Fruit fly (Drosophila melanogaster) whole organism, wandering third instar larva: ENCODE data around the gene CG5355.

Source experiments
- GATAd ChIP-seq: sonication (Bioruptor generic); optimal IDR thresholded peaks from 2 replicates; lab custom pipeline; 2016; ENCODE audit warnings: missing biosample characterization, missing genetic modification characterization
- Vsx2 ChIP-seq: fragments of 200-300, 225-300 bp; sonication (Bioruptor generic); optimal IDR thresholded peaks from 2 replicates; lab custom pipeline; 2018; ENCODE audit warnings: missing biosample characterization, missing genetic modification characterization; ENCODE audit not compliant: partially characterized antibody
- brk ChIP-seq: fragments of 200-800 bp; sonication (Bioruptor generic); optimal IDR thresholded peaks from 2 replicates; lab custom pipeline; 2016; ENCODE audit warnings: missing biosample characterization, mild to moderate bottlenecking, missing genetic modification characterization
- psq ChIP-seq: fragments of 200-800 bp; sonication (Bioruptor generic); optimal IDR thresholded peaks from 3 replicates; lab custom pipeline; 2017; ENCODE audit warnings: missing biosample characterization, mild to moderate bottlenecking, missing genetic modification characterization, moderate library complexity

- TF ChIP-seq brk (no peak), psq (GFP tag; lab: Kevin White, UChicago) (no peak), GATAd (GFP tag; lab: Kevin White, UChicago) (no peak), Vsx2 (GFP tag; lab: Kevin White, UChicago) (no peak)
Observed at dm6 chr2L:10376276-10376675, 37.0 kb downstream of the CG5355 start.
